Fruit fly (Drosophila melanogaster): ENCODE data around the gene Serinc.

Serinc gene

DNA sequence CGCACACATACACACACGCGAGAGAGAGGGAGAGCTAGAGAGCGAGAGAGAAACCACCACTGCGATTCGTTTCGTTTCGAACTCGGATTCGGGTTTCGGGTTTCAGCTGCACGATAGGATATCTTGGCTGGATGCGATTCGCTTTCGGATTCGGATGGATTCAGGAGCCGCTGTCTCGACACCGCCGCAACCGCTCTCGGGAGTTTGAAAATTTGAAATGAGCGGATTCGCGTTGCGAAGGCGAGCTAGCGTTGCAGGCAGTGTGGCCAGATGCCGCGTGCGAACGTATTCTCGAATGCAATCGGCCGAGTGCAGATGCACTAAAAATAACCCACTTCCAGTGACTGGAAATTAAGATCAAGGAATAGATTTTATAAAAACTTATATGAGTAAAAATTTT, 956 bp upstream of the Serinc start, which contains the start of gene fax (continued):
- TF ChIP-seq CG6272 (GFP tag; IDR thresholded peaks at IDR 0.05) (no peak), NC2α (GFP tag; optimal IDR thresholded peaks at IDR 0.05) (no peak), cg (GFP tag; optimal IDR thresholded peaks at IDR 0.05) (peak; percentile 79), gt (GFP tag; IDR thresholded peaks at IDR 0.05) (no peak), Bgb (GFP tag; IDR thresholded peaks at IDR 0.05; ENCODE audit: partially characterized antibody) (peak; percentile 56; the same call in 1 of the 2 replicates), CG15601 (tag; optimal IDR thresholded peaks at IDR 0.05) (peak; percentile 30), Dad (GFP tag; optimal IDR thresholded peaks at IDR 0.05) (peak; percentile 13), CG5180 (GFP tag; optimal IDR thresholded peaks at IDR 0.05) (no peak), luna (GFP tag; optimal IDR thresholded peaks at IDR 0.05) (no peak), Adf1 (GFP tag; IDR thresholded peaks at IDR 0.05) (no peak), CG1647 (GFP tag; optimal IDR thresholded peaks at IDR 0.05) (no peak), pan (optimal IDR thresholded peaks at IDR 0.05) (no peak), pan (GFP tag; optimal IDR thresholded peaks at IDR 0.05 in 1 of 2, IDR thresholded peaks at IDR 0.05 in 1 of 2) (no peak), CG3995 (GFP tag; optimal IDR thresholded peaks at IDR 0.05) (peak; percentile 84), E2f1 (GFP tag; IDR thresholded peaks at IDR 0.05) (no peak), CG15514 (GFP tag; optimal IDR thresholded peaks at IDR 0.05) (peak; percentile 71), CG11093 (GFP tag; IDR thresholded peaks at IDR 0.05) (no peak), Pdp1 (GFP tag; optimal IDR thresholded peaks at IDR 0.05) (peak in 1 of 2 experiments; percentile 35), pros (GFP tag; optimal IDR thresholded peaks at IDR 0.05) (peak; percentile 66), CG6254 (GFP tag; optimal IDR thresholded peaks at IDR 0.05) (peak; percentile 23), Hmr (GFP tag; optimal IDR thresholded peaks at IDR 0.05) (peak; percentile 57), unc-4 (GFP tag; IDR thresholded peaks at IDR 0.05; ENCODE audit: partially characterized antibody) (no peak), CG9876 (GFP tag; optimal IDR thresholded peaks at IDR 0.05) (no peak), hth (optimal IDR thresholded peaks at IDR 0.05) (no peak), vfl (GFP tag; optimal IDR thresholded peaks at IDR 0.05) (no peak), CG8478 (optimal IDR thresholded peaks at IDR 0.05) (no peak), CG10431 (GFP tag; optimal IDR thresholded peaks at IDR 0.05) (peak; percentile 41), CG15011 (GFP tag; optimal IDR thresholded peaks at IDR 0.05) (no peak), CG10274 (GFP tag; optimal IDR thresholded peaks at IDR 0.05) (no peak), Tbp (GFP tag; optimal IDR thresholded peaks at IDR 0.05) (no peak), HLHmδ (GFP tag; optimal IDR thresholded peaks at IDR 0.05) (peak; percentile 91), CG14965 (GFP tag; optimal IDR thresholded peaks at IDR 0.05; ENCODE audit: borderline replicate concordance) (no peak), CG4820 (GFP tag; optimal IDR thresholded peaks at IDR 0.05) (no peak), CG4730 (GFP tag; IDR thresholded peaks at IDR 0.05) (no peak), CG1792 (GFP tag; optimal IDR thresholded peaks at IDR 0.05) (no peak), peb (GFP tag; IDR thresholded peaks at IDR 0.05) (peak; percentile 32; the same call in 1 of the 2 replicates), disco-r (GFP tag; optimal IDR thresholded peaks at IDR 0.05) (no peak), CG17328 (GFP tag; IDR thresholded peaks at IDR 0.05) (peak; percentile 35; the same call in 1 of the 2 replicates), amos (GFP tag; IDR thresholded peaks at IDR 0.05; ENCODE audit: partially characterized antibody) (peak; percentile 57), CoRest (tag; optimal IDR thresholded peaks at IDR 0.05) (peak; percentile 30), insv (GFP tag; optimal IDR thresholded peaks at IDR 0.05) (peak in 1 of 2 experiments; percentile 53), CG16815 (GFP tag; optimal IDR thresholded peaks at IDR 0.05) (no peak), vnd (GFP tag; IDR thresholded peaks at IDR 0.05; ENCODE audit: partially characterized antibody) (no peak), CG15073 (GFP tag; optimal IDR thresholded peaks at IDR 0.05) (no peak), bsh (GFP tag; optimal IDR thresholded peaks at IDR 0.05) (peak in 1 of 2 experiments; percentile 66), knrl (GFP tag; IDR thresholded peaks at IDR 0.05; ENCODE audit: partially characterized antibody) (no peak), caup (GFP tag; optimal IDR thresholded peaks at IDR 0.05; ENCODE audit: severe bottlenecking) (peak; percentile 34), Meics (GFP tag; optimal IDR thresholded peaks at IDR 0.05) (no peak), CG6765 (GFP tag; optimal IDR thresholded peaks at IDR 0.05) (peak; percentile 30), onecut (GFP tag; IDR thresholded peaks at IDR 0.05) (peak; percentile 33; the same call in 1 of the 2 replicates), HLH54F (GFP tag; optimal IDR thresholded peaks at IDR 0.05) (no peak)

All from whole organism, embryonic.